Worm (Caenorhabditis elegans): ENCODE measurements around the gene pges-2.

pges-2 gene

ce11 chrIV:10345990-10346389 lies 21.6 kb downstream of the pges-2 start (continued):
- TF ChIP-seq xbp-1 (tag; optimal IDR thresholded peaks at IDR 0.05) (no peak), mep-1 (tag; optimal IDR thresholded peaks at IDR 0.05) (peak; percentile 85), unc-62 (GFP tag; optimal IDR thresholded peaks at IDR 0.05) (no peak), fkh-10 (GFP tag; optimal IDR thresholded peaks at IDR 0.05) (no peak), skn-1 (tag; optimal IDR thresholded peaks at IDR 0.05) (peak; percentile 54), lir-3 (tag; optimal IDR thresholded peaks at IDR 0.05; ENCODE audit: poor library complexity) (peak; percentile 8), fkh-8 (tag; optimal IDR thresholded peaks at IDR 0.05) (no peak), lin-15B (tag; optimal IDR thresholded peaks at IDR 0.05) (no peak), nhr-84 (tag; optimal IDR thresholded peaks at IDR 0.05) (no peak), C16A3.4 (tag; optimal IDR thresholded peaks at IDR 0.05) (no peak), nhr-12 (tag; optimal IDR thresholded peaks at IDR 0.05) (no peak), ceh-90 (tag; optimal IDR thresholded peaks at IDR 0.05) (no peak), grh-1 (GFP tag; IDR thresholded peaks at IDR 0.05) (no peak), nhr-90 (tag; optimal IDR thresholded peaks at IDR 0.05; ENCODE audit: poor library complexity) (peak; percentile 15), ceh-82 (tag; optimal IDR thresholded peaks at IDR 0.05) (peak in 1 of 3 experiments; percentile 46), mdl-1 (tag; optimal IDR thresholded peaks at IDR 0.05) (peak in 1 of 2 experiments; percentile 39), pqm-1 (tag; optimal IDR thresholded peaks at IDR 0.05) (no peak), ceh-88 (GFP tag; IDR thresholded peaks at IDR 0.05) (no peak), tlp-1 (tag; optimal IDR thresholded peaks at IDR 0.05) (no peak), efl-3 (GFP tag; optimal IDR thresholded peaks at IDR 0.05) (no peak), sptf-1 (tag; optimal IDR thresholded peaks at IDR 0.05) (no peak), hpl-2 (GFP tag; optimal IDR thresholded peaks at IDR 0.05) (no peak), lin-14 (GFP tag; optimal IDR thresholded peaks at IDR 0.05) (peak; percentile 90), nhr-77 (tag; optimal IDR thresholded peaks at IDR 0.05) (peak; percentile 67), fos-1 (tag; optimal IDR thresholded peaks at IDR 0.05) (peak; percentile 41), swsn-7 (tag; optimal IDR thresholded peaks at IDR 0.05) (peak; percentile 42), aly-2 (tag; optimal IDR thresholded peaks at IDR 0.05) (no peak), aha-1 (tag; optimal IDR thresholded peaks at IDR 0.05) (no peak), efl-1 (optimal IDR thresholded peaks at IDR 0.05) (peak; percentile 43 to 49), efl-1 (GFP tag; optimal IDR thresholded peaks at IDR 0.05 in 1 of 2) (peak in 1 of 2 experiments; percentile 88), irx-1 (tag; optimal IDR thresholded peaks at IDR 0.05) (peak; percentile 48), nhr-71 (tag; optimal IDR thresholded peaks at IDR 0.05) (peak; percentile 72), elt-2 (tag; optimal IDR thresholded peaks at IDR 0.05) (no peak), elt-3 (tag; optimal IDR thresholded peaks at IDR 0.05) (peak in 1 of 6 experiments; percentile 79), nhr-76 (tag; optimal IDR thresholded peaks at IDR 0.05) (no peak), lin-35 (GFP tag; optimal IDR thresholded peaks at IDR 0.05) (peak; percentile 30 to 54), egl-27 (tag; optimal IDR thresholded peaks at IDR 0.05) (no peak), hlh-4 (tag; optimal IDR thresholded peaks at IDR 0.05) (no peak), vab-15 (tag; optimal IDR thresholded peaks at IDR 0.05) (no peak), nhr-85 (tag) (peak; percentile 39), hlh-17 (GFP tag; optimal IDR thresholded peaks at IDR 0.05; ENCODE audit: borderline replicate concordance) (no peak), blmp-1 (tag; optimal IDR thresholded peaks at IDR 0.05) (peak; percentile 93), Y116A8C.19 (tag; optimal IDR thresholded peaks at IDR 0.05; ENCODE audit: borderline replicate concordance) (no peak), ama-1 (optimal IDR thresholded peaks at IDR 0.05) (no peak), rnt-1 (tag; optimal IDR thresholded peaks at IDR 0.05) (peak; percentile 64), snpc-4 (tag; optimal IDR thresholded peaks at IDR 0.05) (peak; percentile 21), C04F5.9 (tag; optimal IDR thresholded peaks at IDR 0.05) (no peak), zip-4 (GFP tag; optimal IDR thresholded peaks at IDR 0.05) (no peak), ceh-63 (GFP tag; optimal IDR thresholded peaks at IDR 0.05) (no peak), unc-30 (tag; optimal IDR thresholded peaks at IDR 0.05) (no peak), lin-13 (GFP tag; optimal IDR thresholded peaks at IDR 0.05) (no peak), ces-1 (GFP tag; optimal IDR thresholded peaks at IDR 0.05) (no peak), alr-1 (tag; optimal IDR thresholded peaks at IDR 0.05; ENCODE audit: borderline replicate concordance) (no peak), zag-1 (tag; optimal IDR thresholded peaks at IDR 0.05) (no peak)
